Fruit fly (Drosophila melanogaster) whole organism, embryonic: ENCODE measurements around the gene CG12096.

ENCODE experiments used
- CG10959 ChIP-seq: fragments of 200-800 bp; sonication (Bioruptor generic); IDR thresholded peaks from 2 replicates; pipeline ENCODE4 v1.3.6; 2022; ENCODE audit warnings: missing biosample characterization, missing genetic modification characterization
- CG11560 ChIP-seq: fragments of 200-800 bp; sonication (Bioruptor generic); IDR thresholded peaks from 3 replicates; pipeline ENCODE4 v1.3.6; 2022; ENCODE audit warnings: missing biosample characterization, missing genetic modification characterization
- CG17361 ChIP-seq: fragments of 200-800 bp; sonication (Bioruptor generic); IDR thresholded peaks from 3 replicates; pipeline ENCODE4 v1.3.6; 2022; ENCODE audit warnings: missing biosample characterization, missing genetic modification characterization
- CG17829 ChIP-seq: fragments of 200-800 bp; optimal IDR thresholded peaks from 2 replicates; lab custom pipeline; 2019; ENCODE audit warnings: missing biosample characterization, mild to moderate bottlenecking, missing genetic modification characterization, moderate library complexity
- CG18476 ChIP-seq: fragments of 200-800 bp; sonication (Bioruptor generic); optimal IDR thresholded peaks from 2 replicates; lab custom pipeline; 2016; ENCODE audit warnings: missing biosample characterization, mild to moderate bottlenecking, missing genetic modification characterization
- CG2875 ChIP-seq: fragments of 200-800 bp; sonication (Bioruptor generic); optimal IDR thresholded peaks from 2 replicates; lab custom pipeline; 2017; ENCODE audit warnings: missing biosample characterization, mild to moderate bottlenecking, missing genetic modification characterization, missing genetic modification reagents
- CG31224 ChIP-seq: fragments of 200-800 bp; sonication (Bioruptor generic); IDR thresholded peaks from 2 replicates; pipeline ENCODE4 v1.3.6; 2022; ENCODE audit warnings: missing biosample characterization, missing genetic modification characterization
- CG3995 ChIP-seq: fragments of 200-800 bp; sonication (Bioruptor generic); optimal IDR thresholded peaks from 3 replicates; lab custom pipeline; 2016; ENCODE audit warnings: missing biosample characterization, missing genetic modification characterization
- CG4424 ChIP-seq: fragments of 200-800 bp; sonication (Bioruptor generic); optimal IDR thresholded peaks from 3 replicates; lab custom pipeline; 2016; ENCODE audit warnings: missing biosample characterization, missing genetic modification characterization
- CG6765 ChIP-seq: fragments of 200-800 bp; sonication (Bioruptor generic); optimal IDR thresholded peaks from 3 replicates; lab custom pipeline; 2017; ENCODE audit warnings: missing biosample characterization, mild to moderate bottlenecking, missing genetic modification characterization
- CG7786 ChIP-seq: fragments of 200-800 bp; sonication (Bioruptor generic); optimal IDR thresholded peaks from 2 replicates; lab custom pipeline; 2016; ENCODE audit warnings: missing biosample characterization, missing genetic modification characterization
- CG8089 ChIP-seq: fragments of 200-800 bp; sonication (Bioruptor generic); optimal IDR thresholded peaks from 3 replicates; lab custom pipeline; 2016; ENCODE audit warnings: missing biosample characterization, missing genetic modification characterization
- CG8290 ChIP-seq, 3 experiments: fragments of 200-800 bp; sonication (Bioruptor generic); optimal IDR thresholded peaks; 2 replicates each; lab custom pipeline; 2016 to 2019; ENCODE audit warnings: missing biosample characterization in 3 of 3, missing genetic modification characterization in 3 of 3, mild to moderate bottlenecking in 2 of 3, moderate library complexity in 1 of 3
- Chrac-16 ChIP-seq: fragments of 200-800 bp; sonication (Bioruptor generic); optimal IDR thresholded peaks from 3 replicates; lab custom pipeline; 2016; ENCODE audit warnings: missing biosample characterization, missing genetic modification characterization
- D19A ChIP-seq: fragments of 200-800 bp; optimal IDR thresholded peaks from 3 replicates; lab custom pipeline; 2019; ENCODE audit warnings: missing biosample characterization, mild to moderate bottlenecking, missing genetic modification characterization, moderate library complexity
- Fer3 ChIP-seq: fragments of 200-800 bp; sonication (Bioruptor generic); optimal IDR thresholded peaks from 2 replicates; lab custom pipeline; 2018; ENCODE audit warnings: missing biosample characterization, mild to moderate bottlenecking, missing genetic modification characterization, moderate library complexity
- HmgD ChIP-seq: fragments of 200-800 bp; sonication (Bioruptor generic); optimal IDR thresholded peaks from 3 replicates; lab custom pipeline; 2016; ENCODE audit warnings: missing biosample characterization, missing genetic modification characterization
- Hr3 ChIP-seq: fragments of 200-800 bp; sonication (Bioruptor generic); optimal IDR thresholded peaks from 3 replicates; lab custom pipeline; 2016; ENCODE audit warnings: missing biosample characterization, missing genetic modification characterization
- Mad ChIP-seq: fragments of 200-800 bp; sonication (Bioruptor generic); optimal IDR thresholded peaks from 2 replicates; lab custom pipeline; 2016; ENCODE audit warnings: missing biosample characterization, missing genetic modification characterization
- Meics ChIP-seq: fragments of 200-800 bp; sonication (Bioruptor generic); optimal IDR thresholded peaks from 2 replicates; lab custom pipeline; 2017; ENCODE audit warnings: missing biosample characterization, mild to moderate bottlenecking, missing genetic modification characterization
- NC2β ChIP-seq: fragments of 200-800 bp; sonication (Bioruptor generic); optimal IDR thresholded peaks from 2 replicates; lab custom pipeline; 2016; ENCODE audit warnings: missing biosample characterization, missing genetic modification characterization
- Nf-YC ChIP-seq: fragments of 200-800 bp; optimal IDR thresholded peaks from 3 replicates; lab custom pipeline; 2019; ENCODE audit warnings: missing biosample characterization, mild to moderate bottlenecking, missing genetic modification characterization, moderate library complexity
- Opbp ChIP-seq: fragments of 200-800 bp; sonication (Bioruptor generic); IDR thresholded peaks from 3 replicates; pipeline ENCODE4 v1.3.6; 2022; ENCODE audit warnings: missing biosample characterization, missing genetic modification characterization; ENCODE audit not compliant: partially characterized antibody
- PHDP ChIP-seq: fragments of 200-800 bp; sonication (Bioruptor generic); optimal IDR thresholded peaks from 3 replicates; lab custom pipeline; 2018; ENCODE audit warnings: missing biosample characterization, mild to moderate bottlenecking, missing genetic modification characterization, moderate library complexity
- Pdp1 ChIP-seq, 2 experiments: fragments of 200-800 bp; sonication (Bioruptor generic); optimal IDR thresholded peaks; 3 replicates each; lab custom pipeline; 2016; ENCODE audit warnings: missing biosample characterization in 2 of 2, missing genetic modification characterization in 2 of 2, mild to moderate bottlenecking in 1 of 2, moderate library complexity in 1 of 2
- Xrp1 ChIP-seq: fragments of 200-800 bp; sonication (Bioruptor generic); IDR thresholded peaks from 2 replicates; pipeline ENCODE4 v1.3.6; 2022; ENCODE audit warnings: missing biosample characterization, missing genetic modification characterization
- ab ChIP-seq: fragments of 200-800 bp; sonication (Bioruptor generic); optimal IDR thresholded peaks from 2 replicates; lab custom pipeline; 2016; ENCODE audit warnings: missing biosample characterization, missing genetic modification characterization
- aop ChIP-seq: fragments of 200-800 bp; sonication (Bioruptor generic); IDR thresholded peaks from 2 replicates; pipeline ENCODE4 v1.3.6; 2022; ENCODE audit warnings: missing biosample characterization, missing genetic modification characterization
- ato ChIP-seq: fragments of 200-800 bp; sonication (Bioruptor generic); IDR thresholded peaks from 2 replicates; pipeline ENCODE4 v1.3.6; 2022; ENCODE audit warnings: missing biosample characterization, missing genetic modification characterization; ENCODE audit not compliant: partially characterized antibody
- bbx ChIP-seq: fragments of 200-800 bp; sonication (Bioruptor generic); IDR thresholded peaks from 2 replicates; pipeline ENCODE4 v1.3.6; 2022; ENCODE audit warnings: missing biosample characterization, missing genetic modification characterization; ENCODE audit not compliant: partially characterized antibody
- cad ChIP-seq: fragments of >200 bp; optimal IDR thresholded peaks from 2 replicates; lab custom pipeline; 2017; ENCODE audit warnings: missing biosample characterization, missing genetic modification characterization
- cas ChIP-seq: fragments of 200-800 bp; sonication (Bioruptor generic); IDR thresholded peaks from 2 replicates; pipeline ENCODE4 v1.3.6; 2022; ENCODE audit warnings: missing biosample characterization, missing genetic modification characterization
- cwo ChIP-seq: fragments of 200-800 bp; sonication (Bioruptor generic); optimal IDR thresholded peaks from 3 replicates; lab custom pipeline; 2017; ENCODE audit warnings: missing biosample characterization, missing genetic modification characterization, mild to moderate bottlenecking, moderate library complexity, missing genetic modification reagents
- danr ChIP-seq: fragments of 200-800 bp; sonication (Bioruptor generic); IDR thresholded peaks from 2 replicates; pipeline ENCODE4 v1.3.6; 2022; ENCODE audit warnings: missing biosample characterization, missing genetic modification characterization
- dati ChIP-seq: fragments of 200-800 bp; sonication (Bioruptor generic); IDR thresholded peaks from 2 replicates; pipeline ENCODE4 v1.3.6; 2022; ENCODE audit warnings: missing biosample characterization, missing genetic modification characterization
- dysf ChIP-seq: fragments of 200-800 bp; sonication (Bioruptor generic); IDR thresholded peaks from 3 replicates; pipeline ENCODE4 v1.3.6; 2022; ENCODE audit warnings: missing biosample characterization, missing genetic modification characterization
- en ChIP-seq: fragments of 200-800 bp; sonication (Bioruptor generic); optimal IDR thresholded peaks from 2 replicates; lab custom pipeline; 2016; ENCODE audit warnings: missing biosample characterization, missing genetic modification characterization
- gcm2 ChIP-seq: fragments of 200-800 bp; sonication (Bioruptor generic); optimal IDR thresholded peaks from 2 replicates; lab custom pipeline; 2016; ENCODE audit warnings: missing biosample characterization, missing genetic modification characterization
- jing ChIP-seq: fragments of 200-800 bp; sonication (Bioruptor generic); optimal IDR thresholded peaks from 2 replicates; lab custom pipeline; 2018; ENCODE audit warnings: missing biosample characterization, mild to moderate bottlenecking, missing genetic modification characterization
- lilli ChIP-seq: fragments of 200-800 bp; sonication (Bioruptor generic); optimal IDR thresholded peaks from 3 replicates; lab custom pipeline; 2016; ENCODE audit warnings: missing biosample characterization, missing genetic modification characterization
- pita ChIP-seq: fragments of 200-800 bp; sonication (Bioruptor generic); optimal IDR thresholded peaks from 2 replicates; lab custom pipeline; 2017; ENCODE audit warnings: missing biosample characterization, mild to moderate bottlenecking, missing genetic modification characterization
- stc ChIP-seq: fragments of 200-800 bp; sonication (Bioruptor generic); IDR thresholded peaks from 2 replicates; pipeline ENCODE4 v1.3.6; 2022; ENCODE audit warnings: missing biosample characterization, missing genetic modification characterization
- trh ChIP-seq: fragments of 200-800 bp; sonication (Bioruptor generic); optimal IDR thresholded peaks from 2 replicates; lab custom pipeline; 2016; ENCODE audit warnings: missing biosample characterization, missing genetic modification characterization
- ttk ChIP-seq: fragments of 200-800 bp; sonication (Bioruptor generic); IDR thresholded peaks from 2 replicates; pipeline ENCODE4 v2.1.2; 2022; ENCODE audit warnings: missing biosample characterization, missing genetic modification characterization
- tx ChIP-seq: fragments of 200-800 bp; sonication (Bioruptor generic); optimal IDR thresholded peaks from 2 replicates; lab custom pipeline; 2016; ENCODE audit warnings: missing biosample characterization, missing genetic modification characterization
- unpg ChIP-seq: fragments of 200-800 bp; sonication (Bioruptor generic); optimal IDR thresholded peaks from 3 replicates; lab custom pipeline; 2018; ENCODE audit warnings: missing biosample characterization, mild to moderate bottlenecking, missing genetic modification characterization, moderate library complexity
- zfh1 ChIP-seq: fragments of 200-800 bp; sonication (Bioruptor generic); IDR thresholded peaks from 3 replicates; pipeline ENCODE4 v1.3.6; 2022; ENCODE audit warnings: missing biosample characterization, missing genetic modification characterization

The CG12096 gene

dm6 chrX:13130175-13130822 is 29.1 kb upstream of the CG12096 start (continued):
- TF ChIP-seq CG11560 (tag; lab: Robert Waterston, UW) (no peak), NC2β (GFP tag; lab: Kevin White, UChicago) (peak; percentile 47), aop (GFP tag; lab: Robert Waterston, UW) (no peak), CG4424 (GFP tag; lab: Kevin White, UChicago) (peak; percentile 73), D19A (tag; lab: Kevin White, UChicago) (peak; percentile 80), tx (GFP tag; lab: Kevin White, UChicago) (peak; percentile 65), CG8089 (GFP tag; lab: Kevin White, UChicago) (peak; percentile 63), CG17361 (GFP tag; lab: Robert Waterston, UW) (peak; percentile 84), cas (GFP tag; lab: Robert Waterston, UW) (no peak), CG18476 (peak; percentile 62), gcm2 (peak; percentile 50)

dm6 chrX:13131063-13131773 is 28.2 kb upstream of the CG12096 start:
- TF ChIP-seq CG10959 (GFP tag; lab: Robert Waterston, UW): peak; percentile 98
- TF ChIP-seq ttk (GFP tag; lab: Robert Waterston, UW): peak; percentile 100
- TF ChIP-seq bbx (GFP tag; lab: Robert Waterston, UW): peak; percentile 47; the same call in 1 of the 2 replicates
- TF ChIP-seq stc (GFP tag; lab: Robert Waterston, UW): peak; percentile 99
- peak; percentile 99 for TF ChIP-seq Meics (GFP tag; lab: Kevin White, UChicago)
- peak; percentile 100 for TF ChIP-seq lilli
- peak; percentile 95 for TF ChIP-seq trh (GFP tag; lab: Kevin White, UChicago)
- peak; percentile 100 for TF ChIP-seq zfh1
- peak; percentile 98 for TF ChIP-seq Fer3 (tag; lab: Kevin White, UChicago)
- no peak for TF ChIP-seq ato
- peak; percentile 99 for TF ChIP-seq CG7786 (GFP tag; lab: Kevin White, UChicago)
- TF ChIP-seq CG17829 (tag; lab: Kevin White, UChicago): peak; percentile 98
- peak; percentile 98 for TF ChIP-seq cwo (GFP tag; lab: Kevin White, UChicago)
- TF ChIP-seq HmgD: peak; percentile 99
- TF ChIP-seq en (GFP tag; lab: Kevin White, UChicago): peak; percentile 97
- TF ChIP-seq Hr3 (GFP tag; lab: Kevin White, UChicago): peak; percentile 98
- TF ChIP-seq danr: peak; percentile 98
- no peak for TF ChIP-seq pita (GFP tag; lab: Kevin White, UChicago)
- TF ChIP-seq unpg: peak; percentile 98
- peak; percentile 98 for TF ChIP-seq dati (GFP tag; lab: Robert Waterston, UW)
- peak; percentile 59; the same call in 1 of the 3 replicates for TF ChIP-seq Opbp (GFP tag; lab: Robert Waterston, UW)
- TF ChIP-seq Nf-YC (tag; lab: Kevin White, UChicago): peak; percentile 89
- peak; percentile 99 for TF ChIP-seq Xrp1 (GFP tag; lab: Robert Waterston, UW)
- peak; percentile 98 for TF ChIP-seq PHDP
- peak; percentile 97 for TF ChIP-seq CG2875 (GFP tag; lab: Kevin White, UChicago)
- peak; percentile 97 for TF ChIP-seq CG6765 (GFP tag; lab: Kevin White, UChicago)
- TF ChIP-seq CG3995 (GFP tag; lab: Kevin White, UChicago): peak; percentile 91
- TF ChIP-seq Chrac-16 (GFP tag; lab: Kevin White, UChicago): peak; percentile 99
- TF ChIP-seq ab (GFP tag; lab: Kevin White, UChicago): peak; percentile 99
- peak; percentile 98 for TF ChIP-seq CG8290 (GFP tag; optimal IDR thresholded peaks at IDR 0.05; lab: Kevin White, UChicago)
- peak; percentile 81 to 100 for TF ChIP-seq CG8290 (tag; optimal IDR thresholded peaks at IDR 0.05; lab: Kevin White, UChicago)
- TF ChIP-seq CG31224: peak; percentile 97
- TF ChIP-seq cad: no peak
- peak; percentile 97 for TF ChIP-seq jing (GFP tag; lab: Kevin White, UChicago)
- peak; percentile 100 for TF ChIP-seq dysf
- peak; percentile 98 to 99 for TF ChIP-seq Pdp1 (GFP tag; optimal IDR thresholded peaks at IDR 0.05; lab: Kevin White, UChicago)
- TF ChIP-seq Mad (GFP tag; lab: Kevin White, UChicago): peak; percentile 99
